Fruit fly (Drosophila melanogaster): Measurements from ENCODE around the gene CG42819.

- TF ChIP-seq psq (optimal IDR thresholded peaks at IDR 0.05) (no peak), pan (optimal IDR thresholded peaks at IDR 0.05) (no peak)
Measured at dm6 chr2L:8344536-8344935, 44.6 kb downstream of the CG42819 start.
